Worm (Caenorhabditis elegans): Measurements from ENCODE around the gene nhr-76.

- TF ChIP-seq ztf-29 (GFP tag; IDR thresholded peaks at IDR 0.05) (no peak), tab-1 (GFP tag; IDR thresholded peaks at IDR 0.05) (no peak), flt-1 (GFP tag; IDR thresholded peaks at IDR 0.05) (no peak), cog-1 (tag; optimal IDR thresholded peaks at IDR 0.05) (no peak), ztf-23 (GFP tag; IDR thresholded peaks at IDR 0.05) (no peak), med-1 (GFP tag; optimal IDR thresholded peaks at IDR 0.05; ENCODE audit: insufficient read depth) (no peak)
Measured at ce11 chrIV:607628-608027, 19.7 kb upstream of the nhr-76 start.
